Worm (Caenorhabditis elegans): Measurements from ENCODE around the gene F20D6.1.

DNA sequence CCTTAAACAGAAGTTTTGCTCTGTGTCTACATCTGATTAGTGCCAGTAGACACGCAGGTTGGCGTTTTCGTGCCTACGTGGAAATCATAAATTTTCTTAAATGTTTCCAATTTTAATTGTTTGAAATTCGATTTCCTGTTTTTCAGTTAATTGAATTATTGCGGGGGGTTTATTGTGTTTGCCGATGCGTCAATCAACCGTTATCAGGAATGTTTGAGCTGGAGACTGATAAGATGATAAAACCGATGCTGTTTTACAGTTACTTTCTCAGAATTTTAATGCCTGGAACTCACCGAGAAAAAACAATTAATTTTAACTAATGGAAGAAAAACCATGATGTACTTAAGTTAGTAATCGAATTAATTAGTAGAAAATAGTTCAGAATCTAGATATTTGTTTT is 26.6 kb downstream of the F20D6.1 start:
- TF ChIP-seq dao-5 (tag; optimal IDR thresholded peaks at IDR 0.05) (no peak), him-1 (tag; optimal IDR thresholded peaks at IDR 0.05) (no peak), W03F9.2 (tag; optimal IDR thresholded peaks at IDR 0.05) (no peak)

All from whole organism, L4/young adult.